Worm (Caenorhabditis elegans): ENCODE results near the gene col-43.

The col-43 gene

DNA sequence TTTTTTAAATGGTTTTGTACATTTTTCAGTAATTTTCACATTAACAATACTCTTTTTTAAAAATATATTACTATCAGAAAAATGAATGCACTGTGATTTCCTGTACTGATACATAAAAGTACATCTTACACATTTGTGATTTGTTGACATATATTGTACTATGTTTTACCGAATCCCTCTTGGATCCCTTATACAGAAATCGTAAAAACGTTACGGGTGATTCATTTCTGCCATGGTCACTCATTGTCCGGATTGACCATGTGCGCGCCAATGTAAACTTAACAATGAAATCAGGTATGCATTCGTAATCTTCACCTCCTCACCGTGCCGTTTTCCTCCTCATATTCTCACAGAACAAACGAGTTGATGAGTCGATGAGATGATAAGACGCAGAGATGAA lies 3.4 kb upstream of the col-43 start, which contains the start of gene ZC513.2:
TSS of gene ZC513.2 (plus strand) at position 301 of the 400 bp plus-strand sequence.
- TF ChIP-seq nhr-28 (tag; optimal IDR thresholded peaks at IDR 0.05) (no peak), ceh-83 (GFP tag; optimal IDR thresholded peaks at IDR 0.05) (no peak), bed-3 (GFP tag; optimal IDR thresholded peaks at IDR 0.05) (no peak), lsy-2 (tag; optimal IDR thresholded peaks at IDR 0.05) (no peak), unc-39 (tag; optimal IDR thresholded peaks at IDR 0.05) (no peak), lin-32 (GFP tag; optimal IDR thresholded peaks at IDR 0.05) (no peak)

DNA sequence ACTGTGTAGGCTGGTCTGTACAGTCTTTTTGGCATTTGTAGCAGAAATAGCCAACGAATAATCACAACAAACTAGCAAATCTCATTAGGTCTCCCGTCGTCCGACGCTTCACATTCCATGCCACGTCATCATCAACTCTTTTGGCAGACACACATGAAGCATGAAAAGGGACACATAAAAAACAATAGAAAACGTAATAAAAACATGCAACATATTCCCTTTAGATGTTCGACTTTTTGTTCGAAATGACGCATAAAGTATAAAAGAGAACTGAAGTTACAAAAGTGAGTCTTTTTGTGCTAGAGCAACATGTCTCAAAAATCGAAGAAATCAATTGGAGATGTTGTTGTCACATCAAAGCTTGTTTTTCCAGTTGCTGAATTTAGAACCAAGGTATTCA lies 1.1 kb upstream of the col-43 start, which contains the start of gene sth-1:
TSS of gene sth-1 (plus strand) at position 301 of the 400 bp plus-strand sequence.
- TF ChIP-seq M03D4.4 (tag; optimal IDR thresholded peaks at IDR 0.05) (no peak), sem-2 (GFP tag; optimal IDR thresholded peaks at IDR 0.05) (no peak), sptf-1 (tag; optimal IDR thresholded peaks at IDR 0.05) (no peak), ham-2 (GFP tag; optimal IDR thresholded peaks at IDR 0.05) (no peak), hlh-1 (tag; optimal IDR thresholded peaks at IDR 0.05) (no peak), lin-32 (GFP tag; optimal IDR thresholded peaks at IDR 0.05) (no peak), ceh-39 (tag; optimal IDR thresholded peaks at IDR 0.05) (no peak)

DNA sequence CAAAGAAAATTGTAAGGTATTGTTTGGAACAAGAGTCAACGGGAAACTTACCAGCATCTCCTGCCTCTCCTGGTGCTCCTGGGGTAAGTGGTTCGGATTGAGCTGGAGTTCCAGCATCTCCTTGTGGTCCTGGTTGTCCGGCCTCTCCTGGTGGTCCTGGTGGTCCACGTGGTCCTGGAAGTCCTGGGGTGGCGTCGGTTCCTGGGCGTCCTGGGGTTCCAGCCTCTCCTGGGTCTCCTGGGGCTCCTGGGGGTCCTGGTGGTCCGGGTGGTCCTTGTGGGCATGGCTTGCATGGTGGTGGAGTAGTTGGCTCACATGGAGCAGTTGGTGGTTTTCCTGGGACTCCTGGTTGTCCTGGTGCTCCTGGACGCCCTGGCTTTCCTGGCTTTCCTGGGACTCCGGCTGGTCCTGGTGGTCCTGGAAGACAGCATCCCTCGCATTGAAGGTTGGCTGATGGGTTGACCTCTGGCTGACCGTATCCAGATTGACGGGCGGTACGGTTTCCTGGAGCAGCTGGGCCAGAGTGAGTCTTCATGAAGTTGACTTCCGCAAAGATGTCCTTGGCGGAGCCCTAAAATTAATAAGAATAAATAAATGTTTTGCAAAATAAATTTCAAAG lies 543 bp downstream of the col-43 start:
- no peak for TF ChIP-seq sem-2 (GFP tag; optimal IDR thresholded peaks at IDR 0.05)
- TF ChIP-seq hlh-1 (tag; optimal IDR thresholded peaks at IDR 0.05), result no peak
- no peak for TF ChIP-seq blmp-1 (tag; optimal IDR thresholded peaks at IDR 0.05)
- TF ChIP-seq lsy-2 (tag; optimal IDR thresholded peaks at IDR 0.05), result no peak
- TF ChIP-seq lin-32 (GFP tag; optimal IDR thresholded peaks at IDR 0.05), result no peak
- TF ChIP-seq nhr-2 (tag; optimal IDR thresholded peaks at IDR 0.05), result no peak
- no peak for TF ChIP-seq unc-62 (GFP tag; optimal IDR thresholded peaks at IDR 0.05)
- TF ChIP-seq mep-1 (tag; optimal IDR thresholded peaks at IDR 0.05), result no peak
- TF ChIP-seq lin-13 (tag; optimal IDR thresholded peaks at IDR 0.05), result no peak
- no peak for TF ChIP-seq nhr-76 (tag; optimal IDR thresholded peaks at IDR 0.05)
- TF ChIP-seq ces-1 (GFP tag; optimal IDR thresholded peaks at IDR 0.05), result no peak

DNA sequence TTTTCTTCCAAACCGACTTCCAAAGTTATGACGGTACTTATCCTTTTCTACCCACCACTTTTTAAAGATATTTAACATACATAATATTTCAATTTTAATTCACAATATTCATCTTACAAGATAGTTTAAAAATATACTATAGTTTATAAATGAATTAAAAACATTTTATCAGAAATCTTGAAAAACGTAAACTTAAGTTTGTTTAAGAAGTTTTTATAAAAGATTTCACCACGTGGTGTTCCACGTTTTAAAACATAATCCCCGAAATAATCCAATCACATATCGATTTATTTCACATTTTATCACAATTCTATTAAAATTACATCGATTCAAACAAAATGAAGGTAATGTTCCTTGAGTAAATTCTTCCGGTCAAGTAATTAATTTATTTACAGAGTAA lies 4.0 kb downstream of the col-43 start, which contains the start of gene ZC513.3:
TSS of gene ZC513.3 (plus strand) at position 301 of the 400 bp plus-strand sequence.
- no peak for TF ChIP-seq lin-32 (GFP tag; optimal IDR thresholded peaks at IDR 0.05)
- TF ChIP-seq pha-4 (tag; optimal IDR thresholded peaks at IDR 0.05), result no peak
- TF ChIP-seq unc-120 (tag; optimal IDR thresholded peaks at IDR 0.05; ENCODE audit: poor library complexity, severe bottlenecking), result no peak
- TF ChIP-seq unc-62 (GFP tag; optimal IDR thresholded peaks at IDR 0.05), result no peak
- TF ChIP-seq elt-1 (tag; optimal IDR thresholded peaks at IDR 0.05; ENCODE audit: borderline replicate concordance, insufficient read depth), result no peak
- no peak for TF ChIP-seq nhr-76 (tag; optimal IDR thresholded peaks at IDR 0.05)

DNA sequence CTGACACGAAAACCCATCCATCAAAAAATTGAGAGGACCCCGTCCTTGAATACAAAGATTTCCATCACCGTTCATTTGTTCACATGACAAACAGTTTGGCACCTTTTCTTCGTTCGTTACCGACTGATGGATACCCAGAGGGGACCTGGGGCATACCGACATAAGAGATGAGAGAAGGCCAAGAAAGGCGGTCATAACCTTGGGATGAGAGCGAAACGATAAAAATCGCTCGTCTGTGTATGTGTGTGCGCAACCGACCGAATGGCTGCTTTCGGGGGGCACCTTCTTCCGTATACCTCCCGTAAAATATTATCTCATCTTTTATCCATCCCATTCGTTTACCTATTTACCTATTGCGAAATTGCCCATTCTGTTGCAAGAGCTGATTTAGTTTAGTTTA lies 5.8 kb downstream of the col-43 start:
- no peak for TF ChIP-seq bed-3 (GFP tag; optimal IDR thresholded peaks at IDR 0.05)
- TF ChIP-seq pha-4 (tag; optimal IDR thresholded peaks at IDR 0.05), result no peak
- TF ChIP-seq ztf-11 (tag; optimal IDR thresholded peaks at IDR 0.05), result no peak
- peak; percentile 49 for TF ChIP-seq unc-62 (GFP tag; optimal IDR thresholded peaks at IDR 0.05)
- peak; percentile 51 for TF ChIP-seq ham-2 (GFP tag; optimal IDR thresholded peaks at IDR 0.05)
- TF ChIP-seq elt-1 (tag; optimal IDR thresholded peaks at IDR 0.05; ENCODE audit: borderline replicate concordance, insufficient read depth), result peak; percentile 54
- no peak for TF ChIP-seq nhr-237 (tag; optimal IDR thresholded peaks at IDR 0.05)
- no peak for TF ChIP-seq flh-1 (GFP tag; optimal IDR thresholded peaks at IDR 0.05)
- TF ChIP-seq cnd-1 (tag; optimal IDR thresholded peaks at IDR 0.05), result no peak
- no peak for TF ChIP-seq sptf-1 (tag; optimal IDR thresholded peaks at IDR 0.05)
- TF ChIP-seq drap-1 (GFP tag; optimal IDR thresholded peaks at IDR 0.05), result no peak
- no peak for TF ChIP-seq nhr-28 (tag; optimal IDR thresholded peaks at IDR 0.05)
- TF ChIP-seq nhr-2 (tag; optimal IDR thresholded peaks at IDR 0.05), result peak; percentile 49
- no peak for TF ChIP-seq elt-3 (tag; optimal IDR thresholded peaks at IDR 0.05)
- no peak for TF ChIP-seq ces-1 (GFP tag; optimal IDR thresholded peaks at IDR 0.05)
- no peak for TF ChIP-seq unc-39 (tag; optimal IDR thresholded peaks at IDR 0.05)
- no peak for TF ChIP-seq zip-8 (tag; optimal IDR thresholded peaks at IDR 0.05)
- TF ChIP-seq mab-5 (tag; optimal IDR thresholded peaks at IDR 0.05), result no peak
- no peak for TF ChIP-seq mls-2 (tag; optimal IDR thresholded peaks at IDR 0.05)
- no peak for TF ChIP-seq mep-1 (tag; optimal IDR thresholded peaks at IDR 0.05)
